Fruit fly (Drosophila melanogaster) ovary, adult (tissue): ENCODE results near the gene Rpn2.

Experiments used
- CG17801 ChIP-seq: fragments of 200-800 bp; optimal IDR thresholded peaks from 2 replicates; lab custom pipeline; 2019; ENCODE audit warnings: missing biosample characterization, mild to moderate bottlenecking, missing genetic modification characterization, moderate library complexity; ENCODE audit not compliant: partially characterized antibody

Gene Rpn2

DNA sequence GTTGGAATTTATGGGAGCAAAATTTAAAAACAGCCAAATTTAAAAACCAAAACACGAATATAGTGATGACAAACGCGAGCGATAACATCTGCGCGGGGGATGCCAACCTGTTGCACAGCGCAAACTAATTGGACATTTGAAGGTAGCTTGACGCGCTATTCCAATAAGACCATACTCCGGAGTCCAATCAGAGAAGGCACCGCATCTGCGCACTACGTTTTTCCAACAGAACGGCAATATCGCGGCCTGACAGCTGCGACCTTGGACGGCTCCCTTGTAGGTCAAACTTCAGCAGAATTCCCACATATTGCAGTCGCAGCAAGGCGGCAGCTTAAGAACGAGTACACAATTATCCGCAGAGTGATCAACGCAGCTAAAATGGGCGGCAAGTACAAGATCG lies 5.3 kb upstream of the Rpn2 start, which contains the start of the genes CG11882 and Pglym78:
TSS of gene CG11882 (minus strand) at position 101 of the 400 bp plus-strand sequence.
TSS of gene Pglym78 (plus strand) at position 177 of the 400 bp plus-strand sequence.
- TF ChIP-seq CG17801: no peak

DNA sequence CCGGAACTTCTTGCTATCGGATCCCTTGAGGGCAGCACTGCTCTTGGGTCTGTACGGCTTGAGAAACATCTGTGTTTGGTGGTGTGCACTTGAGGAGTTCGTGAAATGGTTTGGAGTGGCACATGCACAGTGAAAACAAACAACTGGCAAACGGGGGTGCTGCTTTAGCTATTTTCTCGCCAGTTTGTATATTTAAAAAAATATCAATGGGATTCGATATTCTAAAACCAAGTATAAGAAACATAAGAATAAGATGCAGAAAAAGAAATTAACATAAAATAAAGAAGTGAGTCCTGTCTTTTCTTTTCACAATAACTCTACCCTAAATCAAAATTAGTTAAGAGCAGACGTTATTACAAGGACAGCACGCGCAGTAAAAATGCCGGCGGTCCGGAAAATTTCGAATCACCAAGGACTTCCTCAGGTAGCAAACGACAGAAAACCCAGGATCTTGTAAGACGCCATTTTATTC lies 1.7 kb upstream of the Rpn2 start, which contains the start of gene eIF2D:
TSS of gene eIF2D (minus strand) at position 174 of the 472 bp plus-strand sequence.
- peak; percentile 70 for TF ChIP-seq CG17801

DNA sequence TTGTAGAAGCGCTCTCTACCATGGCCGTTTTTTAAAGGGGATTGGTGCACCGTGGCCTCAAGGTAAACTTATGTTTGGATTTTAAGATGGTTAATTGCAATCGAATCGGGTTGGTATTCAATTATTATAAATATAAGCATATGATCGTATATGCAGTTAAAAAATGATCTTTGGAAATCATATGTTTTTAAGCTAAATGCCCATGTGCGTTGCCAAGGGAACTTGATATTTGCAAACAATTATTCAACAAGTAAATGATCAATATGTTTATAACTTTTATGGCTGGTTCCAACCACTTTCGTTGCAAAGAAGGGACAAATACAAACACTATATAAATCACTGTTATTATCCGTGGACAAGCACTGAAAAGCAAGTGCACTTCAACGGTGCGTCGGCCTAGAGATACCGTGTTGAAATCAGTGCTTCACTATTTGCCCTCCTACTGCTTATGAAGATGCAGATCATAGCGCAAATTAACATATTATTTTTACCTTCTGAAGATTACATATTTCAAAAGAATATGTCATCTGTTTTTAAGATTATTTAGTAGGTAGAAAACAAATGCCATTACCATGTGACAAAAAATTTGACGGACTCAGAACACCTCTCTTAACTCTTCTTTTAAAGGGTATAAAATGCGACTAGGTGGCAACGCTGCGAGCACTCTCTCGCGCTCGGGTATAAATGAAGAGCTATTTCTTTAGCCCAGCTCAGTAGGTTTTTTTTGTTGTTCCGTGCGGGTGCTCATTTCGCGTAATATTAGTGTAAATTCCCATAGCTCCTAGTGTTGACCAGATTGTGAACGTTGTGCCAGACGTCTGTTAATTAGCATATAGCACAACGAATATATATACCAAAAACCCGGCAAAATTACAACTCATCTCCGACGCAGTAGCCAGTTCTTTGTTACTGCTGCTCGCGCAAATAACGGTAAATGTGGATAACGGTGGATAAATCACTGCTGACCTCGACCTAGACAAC lies 4.4 kb downstream of the Rpn2 start, which contains the start of gene rdog:
TSS of gene rdog (plus strand) at position 705 of the 981 bp plus-strand sequence.
- peak; percentile 36 for TF ChIP-seq CG17801

DNA sequence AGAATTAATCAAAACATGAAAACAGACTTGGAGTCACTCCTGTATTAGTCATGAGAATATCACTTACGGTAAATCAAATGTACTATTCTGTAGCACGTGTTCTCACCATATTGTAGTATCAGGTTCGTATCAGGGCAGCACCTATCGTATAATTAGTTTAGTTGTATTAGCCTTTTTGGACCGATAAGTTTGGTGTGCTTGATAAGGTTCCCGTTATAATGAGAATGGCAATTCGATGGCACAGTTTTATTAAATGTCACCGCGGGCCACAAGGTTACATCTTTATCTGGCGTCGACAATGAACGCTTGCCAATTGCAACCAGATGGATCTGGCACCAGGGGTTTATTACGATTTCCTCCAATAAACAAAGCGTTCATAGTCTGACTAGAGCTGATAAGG lies 5.4 kb downstream of the Rpn2 start:
- TF ChIP-seq CG17801: no peak

DNA sequence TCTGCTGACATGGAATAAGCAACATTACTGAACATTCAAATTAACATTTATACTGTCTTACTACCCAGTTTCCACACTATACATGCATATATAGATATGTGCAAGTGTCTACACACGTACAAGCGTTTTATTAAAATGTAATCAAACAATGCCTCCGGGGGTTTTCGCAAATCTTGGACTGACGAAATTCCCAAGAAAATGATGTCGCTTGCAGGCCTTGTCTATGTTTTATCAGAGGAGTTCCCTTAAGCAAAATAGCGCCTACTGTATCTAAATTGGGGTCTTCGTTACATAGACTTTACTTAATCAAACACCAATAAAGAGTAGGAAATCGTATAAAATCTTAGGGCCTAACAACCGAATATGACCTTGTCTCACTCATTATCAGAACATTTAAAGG lies 6.3 kb downstream of the Rpn2 start:
- TF ChIP-seq CG17801: no peak

DNA sequence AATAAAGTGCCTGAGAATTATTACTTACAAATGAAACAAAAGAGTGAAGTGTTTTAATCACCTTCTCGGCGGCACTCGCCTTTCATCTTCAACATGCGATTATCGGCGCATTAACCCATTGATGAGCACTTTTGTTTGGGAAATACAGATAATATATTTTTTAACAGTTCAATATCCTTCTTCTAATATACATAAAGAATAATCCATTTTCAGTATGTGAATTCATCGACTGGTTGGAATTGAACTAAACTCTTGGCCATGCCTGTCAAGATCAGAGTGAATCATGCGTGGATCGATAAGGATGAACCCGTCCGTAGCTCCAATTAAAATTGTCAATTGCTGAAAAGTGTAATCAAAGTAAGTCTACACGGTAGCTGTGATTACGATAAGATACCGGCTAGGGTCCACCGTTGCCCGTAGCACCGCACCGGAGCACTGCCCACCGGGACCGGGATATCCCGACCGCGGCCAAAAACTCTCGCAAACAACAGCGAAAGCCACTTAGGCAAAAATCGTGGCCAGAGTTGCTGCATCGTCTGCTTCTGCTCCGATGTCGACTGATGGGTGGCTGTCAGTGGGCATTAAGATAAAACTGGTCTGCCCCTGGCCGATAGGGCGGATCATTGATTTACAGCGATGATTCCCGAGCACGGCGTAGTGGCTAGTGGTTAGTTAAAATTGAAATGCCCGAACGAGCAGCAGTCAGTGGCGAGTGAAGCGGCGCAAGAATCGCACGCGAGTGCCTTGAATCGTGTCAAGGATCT lies 11.8 kb downstream of the Rpn2 start, which contains the start of gene CG11898:
TSS of gene CG11898 (plus strand) at position 714 of the 764 bp plus-strand sequence.
- no peak for TF ChIP-seq CG17801

DNA sequence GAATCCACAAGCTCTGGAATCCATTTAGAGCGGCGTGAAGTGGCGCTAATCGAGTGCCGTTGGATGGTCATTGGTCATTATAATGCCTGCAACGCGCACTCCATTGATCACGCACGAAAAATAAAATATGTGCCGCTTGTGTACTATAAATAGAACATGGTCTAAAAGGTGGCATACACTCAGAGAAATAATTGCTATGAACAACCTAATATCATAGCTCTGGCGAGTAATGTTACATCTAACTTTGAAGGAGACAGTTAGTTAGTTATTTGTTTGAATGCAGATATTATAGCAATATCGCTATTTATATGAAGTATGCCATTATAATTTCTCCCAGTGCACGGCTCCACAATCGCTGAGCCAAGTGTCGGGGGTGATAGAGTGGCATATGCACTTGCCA lies 37.7 kb downstream of the Rpn2 start:
- TF ChIP-seq CG17801: no peak

DNA sequence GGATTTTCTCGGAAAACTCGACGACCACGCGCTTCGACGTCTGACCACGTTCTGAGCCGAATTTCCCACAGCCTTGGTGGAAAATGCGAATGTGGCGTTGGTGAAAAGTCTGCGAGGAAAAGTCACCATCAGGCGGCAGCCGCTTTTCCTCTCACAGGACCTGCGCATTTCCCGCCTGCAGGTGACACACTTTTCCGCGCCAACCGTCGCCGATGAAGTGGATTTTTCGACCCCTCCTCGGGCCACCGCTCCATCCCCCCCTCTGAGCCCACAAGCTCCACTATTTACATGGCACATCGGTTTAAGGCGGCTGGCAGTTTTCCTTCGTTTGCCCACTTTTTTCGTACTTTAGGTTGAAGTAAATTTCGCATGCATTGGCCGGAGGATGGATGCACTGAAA lies 41.6 kb downstream of the Rpn2 start, which contains the start of gene jus:
TSS of gene jus (minus strand) at position 38 of the 400 bp plus-strand sequence.
- TF ChIP-seq CG17801: no peak

DNA sequence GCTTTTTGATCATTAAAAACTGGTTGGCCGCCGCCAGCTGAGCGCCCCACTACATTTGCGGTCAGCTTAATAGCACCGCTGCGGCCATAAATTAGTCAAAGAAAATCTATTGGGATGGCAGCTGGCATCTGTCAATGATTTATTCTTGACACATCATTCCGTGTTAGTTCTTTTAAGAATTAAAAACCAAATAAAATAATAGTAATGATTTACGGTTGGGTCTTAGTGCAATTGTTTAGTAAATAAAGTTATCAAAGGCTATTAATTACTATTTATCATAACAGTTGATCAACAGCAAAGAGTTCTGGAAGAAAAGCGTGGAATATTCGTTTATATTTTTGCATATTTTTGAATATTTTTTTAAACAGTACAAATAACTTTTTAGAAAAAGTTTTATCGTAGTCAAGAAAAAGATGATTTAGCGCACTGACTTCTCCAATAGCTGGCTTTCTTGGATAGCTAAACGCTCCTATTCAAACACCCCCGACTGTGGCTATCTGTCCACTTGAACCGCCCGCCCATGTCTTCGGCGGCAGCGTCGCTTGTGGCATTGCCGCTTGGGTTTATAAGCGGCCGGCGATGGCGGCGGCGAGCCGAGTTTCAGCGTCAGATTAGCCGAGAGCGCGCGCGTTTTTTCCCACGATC lies 43.8 kb downstream of the Rpn2 start, which contains the start of gene CG14515:
TSS of gene CG14515 (plus strand) at position 590 of the 645 bp plus-strand sequence.
- TF ChIP-seq CG17801: no peak

DNA sequence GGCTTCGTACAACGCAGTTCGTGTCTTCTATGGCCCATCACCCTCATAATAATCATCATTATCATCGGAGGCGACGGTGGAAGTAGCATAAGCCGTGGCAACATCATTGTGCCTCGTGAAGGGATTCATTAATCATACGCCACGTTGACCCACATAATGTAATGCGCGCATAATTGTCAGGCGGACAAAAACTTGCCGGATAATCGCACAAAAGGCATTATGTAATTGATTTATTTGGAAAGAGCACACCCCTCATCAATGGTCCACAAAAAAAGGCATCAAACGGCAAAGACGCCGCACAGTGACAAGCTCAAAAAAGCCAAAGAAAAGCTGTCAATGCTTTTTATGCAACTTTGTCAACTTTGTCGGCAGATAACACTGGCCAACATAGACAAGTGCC lies 45.0 kb downstream of the Rpn2 start:
- TF ChIP-seq CG17801: no peak

DNA sequence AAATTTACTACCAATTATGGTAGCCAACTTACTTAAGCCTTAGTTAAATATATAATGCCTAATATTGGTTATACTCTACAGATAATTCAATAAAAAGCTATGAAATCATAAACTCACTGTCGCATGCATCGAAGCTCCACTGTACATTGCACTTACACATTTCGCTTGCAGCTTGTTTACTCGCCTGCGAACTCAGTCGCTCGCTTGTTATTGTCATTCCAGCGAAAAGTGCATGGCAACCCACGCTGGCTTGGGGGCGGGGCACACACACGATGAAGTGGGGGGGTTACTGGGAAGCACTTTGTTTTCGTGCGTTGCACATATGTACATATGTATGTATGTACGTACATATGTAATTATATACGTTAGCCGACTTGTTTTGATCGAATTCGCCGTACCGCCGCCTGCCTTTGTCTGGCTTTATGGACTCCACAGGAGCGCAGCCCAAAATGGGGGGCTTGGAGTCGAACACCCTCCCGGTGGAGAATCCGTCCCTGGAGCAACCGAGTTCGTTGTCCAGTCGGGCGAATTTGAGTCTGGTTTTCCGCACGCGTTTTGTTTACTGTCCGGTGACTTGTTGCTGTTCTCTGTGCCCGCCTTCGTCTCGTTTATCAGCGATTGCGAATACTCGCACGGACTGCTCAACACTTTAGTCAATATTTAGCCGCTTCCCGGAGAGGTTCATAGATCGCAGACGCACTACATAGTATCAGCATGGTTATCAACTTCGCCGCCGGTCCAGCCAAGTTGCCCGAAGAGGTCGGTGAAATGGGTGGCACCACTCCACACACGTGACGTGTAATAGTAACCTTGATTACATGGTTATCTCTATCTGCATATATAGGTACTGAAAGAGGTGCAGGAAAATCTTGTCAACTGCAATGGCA lies 46.7 kb downstream of the Rpn2 start, which contains the start of gene CG11899:
TSS of gene CG11899 (plus strand) at position 648 of the 887 bp plus-strand sequence.
- TF ChIP-seq CG17801: peak; percentile 61

DNA sequence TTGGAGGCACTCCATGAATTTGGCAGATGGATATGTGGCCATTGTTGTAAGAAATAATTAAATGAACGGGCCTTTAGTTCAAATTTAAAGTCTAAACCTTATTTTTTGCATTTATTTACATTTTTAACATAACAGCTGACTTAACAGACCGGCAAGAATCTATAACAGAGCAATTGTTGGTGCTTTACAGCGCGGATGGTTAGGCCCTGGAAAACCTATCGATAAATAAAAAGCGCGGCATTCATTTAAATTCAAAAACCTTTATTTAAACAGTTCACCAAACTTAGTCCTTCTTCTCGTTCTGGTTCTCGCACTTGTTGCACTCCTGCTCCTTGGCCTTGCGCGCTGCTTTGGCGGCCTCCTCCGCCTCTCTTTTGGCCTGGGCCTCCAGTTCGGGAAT lies 49.1 kb downstream of the Rpn2 start, which contains the start of gene Mesh1:
TSS of gene Mesh1 (minus strand) at position 108 of the 400 bp plus-strand sequence.
- no peak for TF ChIP-seq CG17801

DNA sequence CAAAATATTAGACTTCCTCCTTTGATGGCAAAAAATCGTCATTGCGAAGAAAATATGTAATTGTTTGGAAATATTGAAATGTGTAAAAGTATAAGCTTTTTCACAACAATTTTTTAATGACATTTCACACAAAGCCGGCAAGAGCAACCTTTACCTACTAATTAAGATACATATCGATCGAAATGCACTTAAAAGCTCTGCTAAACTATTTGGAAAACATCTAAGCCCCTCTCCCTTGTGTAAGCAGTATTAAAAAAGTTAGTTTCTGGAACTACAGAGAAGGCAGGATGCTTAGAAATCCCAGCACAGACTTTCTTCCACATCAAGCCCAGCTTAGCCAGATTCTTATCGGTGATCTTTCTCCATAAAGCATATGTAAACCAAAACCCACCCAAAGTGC lies 50.7 kb downstream of the Rpn2 start, which contains the start of gene Cyt-c1L:
TSS of gene Cyt-c1L (minus strand) at position 101 of the 400 bp plus-strand sequence.
- no peak for TF ChIP-seq CG17801

DNA sequence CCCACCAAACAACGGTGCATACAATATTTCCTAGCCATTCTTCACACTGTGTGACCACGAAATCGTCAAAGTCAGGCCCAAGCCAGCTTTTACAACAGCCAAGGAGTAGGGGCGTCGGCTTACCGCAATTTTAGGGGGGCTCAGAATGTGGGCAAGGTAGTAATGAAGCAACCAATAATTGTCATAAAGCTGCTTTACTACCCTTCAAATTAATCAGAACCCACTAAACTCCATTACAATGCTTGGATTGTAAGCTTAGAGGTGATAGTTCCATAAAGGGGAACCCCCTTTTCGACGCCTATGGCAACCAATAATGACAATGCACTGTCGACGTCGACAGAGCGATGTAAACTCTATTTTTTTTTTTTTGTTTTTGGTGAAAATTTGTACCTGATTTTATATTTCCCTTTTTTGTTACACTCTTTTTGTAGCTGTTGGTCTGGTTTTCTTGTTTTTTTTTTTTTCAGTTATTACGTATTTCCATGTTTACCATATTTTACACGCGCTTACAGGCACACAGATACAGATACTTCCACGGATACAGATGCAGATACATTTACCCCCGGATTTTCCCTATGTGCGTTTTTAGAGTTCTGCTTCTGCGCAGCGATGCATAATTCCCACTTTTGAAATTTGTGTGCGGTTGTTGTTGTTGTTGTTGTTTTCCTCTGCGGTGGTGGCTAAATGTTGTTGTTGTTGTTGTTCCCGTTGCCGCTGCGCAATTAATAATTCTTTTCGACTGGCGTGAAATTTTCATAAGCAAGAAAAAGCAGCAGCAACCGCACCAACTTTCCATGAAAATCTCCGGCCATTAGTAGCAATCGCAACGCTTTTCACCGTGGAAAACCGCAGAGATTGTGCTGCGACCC lies 51.5 kb downstream of the Rpn2 start:
- TF ChIP-seq CG17801: no peak
